Worm (Caenorhabditis elegans) whole organism, L2 larva: ENCODE results near the gene T23F6.5.

Experiments used
- aly-2 ChIP-seq: fragments of 150-350 bp; optimal IDR thresholded peaks from 2 replicates; lab custom pipeline; 2014; ENCODE audit warnings: missing biosample characterization, missing genetic modification characterization
- blmp-1 ChIP-seq: sonication (generic microtip); optimal IDR thresholded peaks from 2 replicates; lab custom pipeline; 2017; ENCODE audit warnings: missing genetic modification characterization, mild to moderate bottlenecking, missing compliant biosample characterization, antibody characterized with exemption, moderate library complexity; ENCODE audit not compliant: insufficient read depth
- nhr-11 ChIP-seq: fragments of 150-350 bp; optimal IDR thresholded peaks from 2 replicates; lab custom pipeline; 2014; ENCODE audit warnings: missing biosample characterization, missing genetic modification characterization
- nhr-23 ChIP-seq: fragments of 150-350 bp; optimal IDR thresholded peaks from 2 replicates; lab custom pipeline; 2014; ENCODE audit warnings: missing biosample characterization, missing genetic modification reagents, missing genetic modification characterization
- nhr-6 ChIP-seq: fragments of 150-350 bp; optimal IDR thresholded peaks from 2 replicates; lab custom pipeline; 2014; ENCODE audit warnings: missing biosample characterization, missing genetic modification characterization

DNA sequence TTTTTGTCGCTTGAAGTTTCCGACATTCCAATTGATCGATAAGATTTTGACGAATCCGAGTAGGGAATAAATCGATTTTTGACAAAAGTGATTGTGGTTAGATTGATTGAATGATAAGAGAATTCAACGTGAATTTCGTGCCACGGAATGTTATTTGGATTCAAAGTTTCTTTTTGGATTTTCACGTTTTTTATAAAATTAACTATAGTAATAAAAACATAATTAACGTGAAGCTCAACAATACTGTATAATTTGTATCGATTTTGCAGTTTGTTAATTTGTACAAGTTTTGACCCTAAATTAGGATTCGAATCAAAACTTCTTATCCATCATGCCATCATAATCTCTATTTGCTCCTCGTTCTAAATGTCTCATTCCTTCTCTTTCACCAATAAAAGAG, 3.4 kb upstream of the T23F6.5 start, which contains the start of gene C36H8.1:
- TF ChIP-seq blmp-1 (tag; lab: Kevin White, UChicago) (no peak), aly-2 (tag; lab: Kevin White, UChicago) (no peak), nhr-6 (tag; lab: Kevin White, UChicago) (no peak), nhr-11 (tag; lab: Kevin White, UChicago) (no peak), nhr-23 (no peak)
